Worm (Caenorhabditis elegans) whole organism, young adult: ENCODE measurements around the gene Y54B9A.1.

Experiments used
- egl-18 ChIP-seq: fragments of 200-800 bp; sonication (Bioruptor generic); IDR thresholded peaks from 2 replicates; pipeline ENCODE4 v1.3.6; 2022; ENCODE audit warnings: missing genetic modification reagents, missing genetic modification characterization, missing compliant biosample characterization
- hmg-1.2 ChIP-seq: fragments of 200-800 bp; sonication (Bioruptor generic); IDR thresholded peaks from 2 replicates; pipeline ENCODE4 v1.3.6; 2022; ENCODE audit warnings: missing genetic modification reagents, missing genetic modification characterization, missing compliant biosample characterization
- lin-35 ChIP-seq, 3 experiments: fragments of 150-350 bp in 2 of 3; sonication (generic microtip) in 1 of 3; optimal IDR thresholded peaks; 2 replicates each; lab custom pipeline; 2014 to 2018; ENCODE audit warnings: missing biosample characterization in 3 of 3, missing genetic modification characterization in 3 of 3, missing genetic modification reagents in 3 of 3
- madf-10 ChIP-seq: sonication (generic microtip); optimal IDR thresholded peaks from 2 replicates; lab custom pipeline; 2016; ENCODE audit warnings: mild to moderate bottlenecking, missing genetic modification characterization, missing compliant biosample characterization
- nfya-2 ChIP-seq: fragments of 200-800 bp; sonication (Bioruptor generic); IDR thresholded peaks from 2 replicates; pipeline ENCODE4 v1.3.6; 2022; ENCODE audit warnings: missing genetic modification reagents, missing genetic modification characterization, missing compliant biosample characterization
- nhr-90 ChIP-seq: sonication (generic microtip); optimal IDR thresholded peaks from 2 replicates; lab custom pipeline; 2016; ENCODE audit warnings: missing genotype, mild to moderate bottlenecking, missing genetic modification characterization, missing compliant biosample characterization
- pbrm-1 ChIP-seq: fragments of 200-800 bp; sonication (Bioruptor generic); IDR thresholded peaks from 2 replicates; pipeline ENCODE4 v1.3.6; 2022; ENCODE audit warnings: missing genetic modification reagents, missing genetic modification characterization, missing compliant biosample characterization
- pha-4 ChIP-seq: fragments of 150-350 bp; sonication (generic microtip); optimal IDR thresholded peaks from 2 replicates; lab custom pipeline; 2014; ENCODE audit warnings: missing biosample characterization, missing genetic modification reagents, missing genetic modification characterization
- snpc-4 ChIP-seq, 5 experiments: fragments of 150-350 bp in 1 of 5; sonication (generic microtip) in 4 of 5; optimal IDR thresholded peaks; 2 replicates each; lab custom pipeline; 2014 to 2018; ENCODE audit warnings: missing genetic modification characterization in 5 of 5, missing biosample characterization in 3 of 5, antibody characterized with exemption in 2 of 5, mild to moderate bottlenecking in 2 of 5, missing compliant biosample characterization in 2 of 5, missing genotype in 2 of 5, moderate library complexity in 2 of 5, missing genetic modification reagents in 1 of 5
- zfh-2 ChIP-seq: fragments of 200-800 bp; sonication (Bioruptor generic); conservative IDR thresholded peaks from 2 replicates; pipeline ENCODE4 v1.3.6; 2022; ENCODE audit warnings: missing genetic modification reagents, missing genetic modification characterization, missing compliant biosample characterization

DNA sequence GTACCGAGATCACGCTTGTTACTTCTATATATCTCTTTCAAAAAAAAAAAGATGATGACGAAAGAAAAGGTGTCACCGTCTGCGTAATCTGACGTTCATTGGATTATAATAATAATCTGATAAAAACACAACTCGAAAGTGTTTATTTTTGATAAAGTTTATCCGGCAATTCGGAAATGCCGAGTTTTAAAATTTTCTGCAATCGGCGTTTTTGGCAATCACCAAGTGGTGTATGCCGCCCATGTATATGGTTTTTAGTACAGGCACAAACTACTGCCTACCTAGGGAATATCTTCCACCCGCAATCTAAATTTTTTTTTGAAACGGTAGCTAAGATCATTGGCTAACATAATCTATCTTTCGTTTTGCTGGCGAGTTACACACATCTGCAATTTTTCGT is 34.6 kb upstream of the Y54B9A.1 start:
- no peak for TF ChIP-seq nfya-2 (GFP tag; lab: Robert Waterston, UW)
- no peak for TF ChIP-seq hmg-1.2 (GFP tag; lab: Robert Waterston, UW)
- TF ChIP-seq egl-18 (GFP tag; lab: Robert Waterston, UW), result no peak
- no peak for TF ChIP-seq pbrm-1 (GFP tag; lab: Robert Waterston, UW)
- no peak for TF ChIP-seq nhr-90 (tag; lab: Kevin White, UChicago)
- TF ChIP-seq snpc-4 (GFP tag; optimal IDR thresholded peaks at IDR 0.05; lab: Kevin White, UChicago), result no peak
- no peak for TF ChIP-seq snpc-4 (tag; optimal IDR thresholded peaks at IDR 0.05; lab: Kevin White, UChicago)
- no peak for TF ChIP-seq lin-35 (GFP tag; optimal IDR thresholded peaks at IDR 0.05; lab: Kevin White, UChicago)
- TF ChIP-seq pha-4 (tag; lab: Kevin White, UChicago), result no peak
- no peak for TF ChIP-seq madf-10 (tag; lab: Kevin White, UChicago)
- no peak for TF ChIP-seq zfh-2 (GFP tag; lab: Robert Waterston, UW)
